Worm (Caenorhabditis elegans) whole organism, late embryonic: ENCODE measurements around the gene T28A11.17.

ENCODE experiments used
- C38D4.7 ChIP-seq: fragments of 200-800 bp; sonication (Bioruptor generic); optimal IDR thresholded peaks from 2 replicates; lab custom pipeline; 2018; ENCODE audit warnings: mild to moderate bottlenecking, missing genetic modification characterization, moderate library complexity, missing compliant biosample characterization
- F13H6.1 ChIP-seq: sonication (generic microtip); optimal IDR thresholded peaks from 2 replicates; lab custom pipeline; 2016; ENCODE audit warnings: missing genetic modification characterization, missing compliant biosample characterization
- T23F11.4 ChIP-seq: fragments of 200-800 bp; sonication (Bioruptor generic); optimal IDR thresholded peaks from 2 replicates; lab custom pipeline; 2018; ENCODE audit warnings: mild to moderate bottlenecking, missing genetic modification characterization, missing compliant biosample characterization
- Y22D7AL.16 ChIP-seq: sonication (generic microtip); optimal IDR thresholded peaks from 2 replicates; lab custom pipeline; 2016; ENCODE audit warnings: missing genetic modification characterization, missing compliant biosample characterization
- ahr-1 ChIP-seq: sonication (generic microtip); optimal IDR thresholded peaks from 2 replicates; lab custom pipeline; 2016; ENCODE audit warnings: missing genetic modification characterization, missing compliant biosample characterization
- ceh-14 ChIP-seq: sonication (generic microtip); optimal IDR thresholded peaks from 2 replicates; lab custom pipeline; 2016; ENCODE audit warnings: missing genotype, missing genetic modification characterization, missing compliant biosample characterization
- ceh-18 ChIP-seq: sonication (generic microtip); optimal IDR thresholded peaks from 2 replicates; lab custom pipeline; 2016; ENCODE audit warnings: missing genetic modification characterization, missing compliant biosample characterization
- ceh-19 ChIP-seq: fragments of 200-800 bp; sonication (Bioruptor generic); optimal IDR thresholded peaks from 2 replicates; lab custom pipeline; 2018; ENCODE audit warnings: mild to moderate bottlenecking, missing genetic modification characterization, missing compliant biosample characterization
- ceh-24 ChIP-seq: sonication (generic microtip); optimal IDR thresholded peaks from 2 replicates; lab custom pipeline; 2016; ENCODE audit warnings: mild to moderate bottlenecking, missing genetic modification characterization, missing compliant biosample characterization
- ceh-30 ChIP-seq: fragments of 150-350 bp; optimal IDR thresholded peaks from 2 replicates; lab custom pipeline; 2014; ENCODE audit warnings: missing biosample characterization, missing genetic modification characterization
- ceh-34 ChIP-seq: sonication (generic microtip); optimal IDR thresholded peaks from 2 replicates; lab custom pipeline; 2016; ENCODE audit warnings: mild to moderate bottlenecking, missing genetic modification characterization, missing compliant biosample characterization
- ceh-45 ChIP-seq: fragments of 200-800 bp; sonication (Bioruptor generic); IDR thresholded peaks from 2 replicates; pipeline ENCODE4 v1.3.6; 2022; ENCODE audit warnings: missing genetic modification reagents, missing genetic modification characterization, missing compliant biosample characterization
- ceh-6 ChIP-seq: fragments of 200-800 bp; sonication (Bioruptor generic); optimal IDR thresholded peaks from 2 replicates; lab custom pipeline; 2018; ENCODE audit warnings: mild to moderate bottlenecking, missing genetic modification characterization, missing compliant biosample characterization
- ceh-9 ChIP-seq: sonication (generic microtip); optimal IDR thresholded peaks from 2 replicates; lab custom pipeline; 2016; ENCODE audit warnings: mild to moderate bottlenecking, missing genetic modification characterization, inconsistent platforms, missing compliant biosample characterization
- che-1 ChIP-seq: sonication (generic microtip); optimal IDR thresholded peaks from 2 replicates; lab custom pipeline; 2016; ENCODE audit warnings: mild to moderate bottlenecking, missing genetic modification characterization, missing compliant biosample characterization
- dve-1 ChIP-seq: sonication (generic microtip); optimal IDR thresholded peaks from 2 replicates; lab custom pipeline; 2017; ENCODE audit warnings: antibody characterized with exemption, mild to moderate bottlenecking, missing genetic modification characterization, missing compliant biosample characterization
- ets-4 ChIP-seq: sonication (generic microtip); optimal IDR thresholded peaks from 2 replicates; lab custom pipeline; 2016; ENCODE audit warnings: missing genetic modification characterization, missing compliant biosample characterization
- eyg-1 ChIP-seq: sonication (generic microtip); optimal IDR thresholded peaks from 2 replicates; lab custom pipeline; 2016; ENCODE audit warnings: missing genotype, missing genetic modification characterization, missing compliant biosample characterization
- fkh-6 ChIP-seq: sonication (generic microtip); optimal IDR thresholded peaks from 2 replicates; lab custom pipeline; 2016; ENCODE audit warnings: missing genetic modification characterization, missing compliant biosample characterization
- gmeb-2 ChIP-seq: sonication (generic microtip); optimal IDR thresholded peaks from 2 replicates; lab custom pipeline; 2016; ENCODE audit warnings: missing genetic modification characterization, inconsistent platforms, missing compliant biosample characterization
- hlh-15 ChIP-seq: sonication (generic microtip); optimal IDR thresholded peaks from 2 replicates; lab custom pipeline; 2016; ENCODE audit warnings: missing genetic modification characterization, missing compliant biosample characterization
- hlh-30 ChIP-seq: sonication (generic microtip); optimal IDR thresholded peaks from 2 replicates; lab custom pipeline; 2017; ENCODE audit warnings: antibody characterized with exemption, missing genetic modification characterization, missing compliant biosample characterization; ENCODE audit not compliant: insufficient read depth
- lim-6 ChIP-seq: sonication (generic microtip); optimal IDR thresholded peaks from 2 replicates; lab custom pipeline; 2016; ENCODE audit warnings: missing genetic modification characterization, missing compliant biosample characterization
- lin-11 ChIP-seq: fragments of 200-800 bp; sonication (Bioruptor generic); optimal IDR thresholded peaks from 2 replicates; lab custom pipeline; 2018; ENCODE audit warnings: mild to moderate bottlenecking, missing genetic modification characterization, missing compliant biosample characterization
- madf-2 ChIP-seq: sonication (generic microtip); optimal IDR thresholded peaks from 2 replicates; lab custom pipeline; 2017; ENCODE audit warnings: missing genetic modification characterization, missing compliant biosample characterization
- nfya-1 ChIP-seq: sonication (generic microtip); optimal IDR thresholded peaks from 2 replicates; lab custom pipeline; 2017; ENCODE audit warnings: missing genetic modification characterization, mild to moderate bottlenecking, missing compliant biosample characterization, antibody characterized with exemption, moderate library complexity
- nhr-11 ChIP-seq: fragments of 150-350 bp; optimal IDR thresholded peaks from 2 replicates; lab custom pipeline; 2014; ENCODE audit warnings: missing biosample characterization, missing genetic modification characterization
- nhr-232 ChIP-seq: sonication (generic microtip); optimal IDR thresholded peaks from 2 replicates; lab custom pipeline; 2016; ENCODE audit warnings: missing genetic modification characterization, missing compliant biosample characterization
- npax-4 ChIP-seq: sonication (generic microtip); optimal IDR thresholded peaks from 2 replicates; lab custom pipeline; 2016; ENCODE audit warnings: missing genetic modification characterization, missing compliant biosample characterization
- pat-9 ChIP-seq: fragments of 200-800 bp; sonication (Bioruptor generic); optimal IDR thresholded peaks from 2 replicates; lab custom pipeline; 2018; ENCODE audit warnings: mild to moderate bottlenecking, missing genetic modification characterization, moderate library complexity, missing compliant biosample characterization
- pax-1 ChIP-seq: fragments of 150-350 bp; optimal IDR thresholded peaks from 2 replicates; lab custom pipeline; 2014; ENCODE audit warnings: missing biosample characterization, missing genetic modification characterization
- pha-2 ChIP-seq: sonication (generic microtip); optimal IDR thresholded peaks from 2 replicates; lab custom pipeline; 2017; ENCODE audit warnings: mild to moderate bottlenecking, missing genetic modification characterization, missing compliant biosample characterization
- pha-4 ChIP-seq: fragments of 150-350 bp; optimal IDR thresholded peaks from 2 replicates; lab custom pipeline; 2018; ENCODE audit warnings: missing biosample characterization, missing genetic modification reagents, missing genetic modification characterization
- pqm-1 ChIP-seq: sonication (generic microtip); optimal IDR thresholded peaks from 2 replicates; lab custom pipeline; 2016; ENCODE audit warnings: missing genetic modification characterization, missing compliant biosample characterization
- rnt-1 ChIP-seq: sonication (generic microtip); optimal IDR thresholded peaks from 2 replicates; lab custom pipeline; 2016; ENCODE audit warnings: missing genetic modification characterization, missing compliant biosample characterization
- sdc-2 ChIP-seq: sonication (generic microtip); optimal IDR thresholded peaks from 2 replicates; lab custom pipeline; 2016; ENCODE audit warnings: missing genotype, missing genetic modification characterization, missing compliant biosample characterization
- sox-2 ChIP-seq: fragments of 200-800 bp; sonication (Bioruptor generic); IDR thresholded peaks from 2 replicates; pipeline ENCODE4 v1.3.6; 2022; ENCODE audit warnings: missing genetic modification reagents, missing genetic modification characterization, missing compliant biosample characterization
- tbx-7 ChIP-seq: sonication (generic microtip); optimal IDR thresholded peaks from 2 replicates; lab custom pipeline; 2016; ENCODE audit warnings: missing genotype, missing genetic modification characterization, missing compliant biosample characterization
- ttx-3 ChIP-seq: sonication (generic microtip); optimal IDR thresholded peaks from 2 replicates; lab custom pipeline; 2016; ENCODE audit warnings: missing genetic modification reagents, missing genetic modification characterization, missing compliant biosample characterization
- ztf-16 ChIP-seq: sonication (generic microtip); optimal IDR thresholded peaks from 2 replicates; lab custom pipeline; 2017; ENCODE audit warnings: missing genetic modification characterization, missing compliant biosample characterization

The T28A11.17 gene

ce11 chrV:3241175-3241574 lies 24.9 kb downstream of the T28A11.17 start, which contains the start of gene srj-11:
Gene srj-11 (plus strand): TSS chrV:3241424.
- TF ChIP-seq ceh-45 (GFP tag; lab: Robert Waterston, UW) (no peak), ceh-9 (tag; lab: Kevin White, UChicago) (no peak), tbx-7 (tag; lab: Kevin White, UChicago) (no peak), ahr-1 (no peak), ceh-14 (tag; lab: Kevin White, UChicago) (no peak), C38D4.7 (GFP tag; lab: Kevin White, UChicago) (no peak), pax-1 (tag; lab: Kevin White, UChicago) (no peak), eyg-1 (tag; lab: Kevin White, UChicago) (no peak), ets-4 (tag; lab: Kevin White, UChicago) (no peak), pat-9 (tag; lab: Kevin White, UChicago) (no peak)
- TF ChIP-seq, all 69 proteins: peak for 0

- no peak for TF ChIP-seq F13H6.1 (tag; lab: Kevin White, UChicago)
- no peak for TF ChIP-seq gmeb-2 (tag; lab: Kevin White, UChicago)
- no peak for TF ChIP-seq ztf-16 (tag; lab: Kevin White, UChicago)
- no peak for TF ChIP-seq lin-11 (tag; lab: Kevin White, UChicago)
- TF ChIP-seq ceh-19 = no peak
- TF ChIP-seq nhr-11 = no peak
- no peak for TF ChIP-seq ceh-30 (tag; lab: Kevin White, UChicago)
- no peak for TF ChIP-seq rnt-1 (tag; lab: Kevin White, UChicago)
- TF ChIP-seq che-1 (tag; lab: Kevin White, UChicago) = no peak
- no peak for TF ChIP-seq Y22D7AL.16 (tag; lab: Kevin White, UChicago)
- no peak for TF ChIP-seq sdc-2 (tag; lab: Kevin White, UChicago)
- TF ChIP-seq nfya-1 = no peak
- no peak for TF ChIP-seq pha-4
- no peak for TF ChIP-seq npax-4 (tag; lab: Kevin White, UChicago)
- no peak for TF ChIP-seq ceh-6 (GFP tag; lab: Kevin White, UChicago)
- no peak for TF ChIP-seq ceh-9 (tag; lab: Kevin White, UChicago)
Observed at ce11 chrV:3236610-3237009, 29.5 kb downstream of the T28A11.17 start, which contains the start of the genes K08D9.9 and str-16. Gene K08D9.9 (minus strand): TSS chrV:3236710. Gene str-16 (plus strand): TSS chrV:3236875.

- TF ChIP-seq ahr-1 (no peak), ceh-6 (GFP tag; lab: Kevin White, UChicago) (no peak), nhr-232 (tag; lab: Kevin White, UChicago) (no peak), pqm-1 (tag; lab: Kevin White, UChicago) (no peak), ets-4 (tag; lab: Kevin White, UChicago) (no peak)
Observed at ce11 chrV:3234887-3235286, 31.2 kb downstream of the T28A11.17 start, which contains the start of gene K08D9.6. Gene K08D9.6 (minus strand): TSS chrV:3234987.

ce11 chrV:3230597-3230996 lies 35.5 kb downstream of the T28A11.17 start, which contains the start of gene K08D9.10:
Gene K08D9.10 (plus strand): TSS chrV:3230897.
- TF ChIP-seq ztf-16 (tag; lab: Kevin White, UChicago) (no peak), fkh-6 (tag; lab: Kevin White, UChicago) (no peak), ceh-24 (tag; lab: Kevin White, UChicago) (no peak), madf-2 (tag; lab: Kevin White, UChicago) (no peak), ttx-3 (tag; lab: Kevin White, UChicago) (no peak), ceh-6 (GFP tag; lab: Kevin White, UChicago) (no peak), dve-1 (no peak), nfya-1 (no peak), lim-6 (no peak), sdc-2 (tag; lab: Kevin White, UChicago) (no peak), rnt-1 (tag; lab: Kevin White, UChicago) (no peak), hlh-30 (tag; lab: Kevin White, UChicago) (no peak), pha-2 (tag; lab: Kevin White, UChicago) (no peak), ceh-18 (no peak), sox-2 (GFP tag; lab: Robert Waterston, UW) (no peak), hlh-15 (tag; lab: Kevin White, UChicago) (no peak), nhr-11 (no peak), ceh-34 (no peak), T23F11.4 (no peak)
